Worm (Caenorhabditis elegans): ENCODE results near the gene T03F6.6.
A peak's percentile ranks its signal among the peaks of the same experiment; 100 is the strongest.

T03F6.6 gene

DNA sequence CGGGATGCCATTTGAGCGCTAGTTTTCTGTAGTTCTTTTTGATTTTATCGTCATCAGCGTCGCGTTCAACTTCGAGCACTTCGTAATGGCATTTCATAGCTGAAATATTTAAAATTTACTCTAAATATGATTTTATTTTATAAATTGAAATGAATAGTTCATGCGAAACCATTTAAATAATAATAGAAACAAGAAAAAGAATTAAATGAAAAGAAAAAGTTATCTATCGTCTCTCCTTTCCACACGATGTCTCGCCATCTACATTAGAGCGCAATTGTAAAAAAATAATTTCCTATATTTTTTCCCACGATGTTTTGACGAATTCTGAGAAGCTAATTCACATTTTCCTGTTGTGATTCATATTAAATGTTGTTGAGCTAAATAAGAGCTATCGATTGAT, 13.1 kb upstream of the T03F6.6 start, which contains the start of gene dnj-17:
Gene dnj-17, minus strand, starts transcription at position 101 of the 400 bp plus-strand sequence.
- TF ChIP-seq W03F9.2 (tag; optimal IDR thresholded peaks at IDR 0.05), result no peak
- TF ChIP-seq dao-5 (tag; optimal IDR thresholded peaks at IDR 0.05), result no peak
- no peak for TF ChIP-seq him-1 (tag; optimal IDR thresholded peaks at IDR 0.05)

DNA sequence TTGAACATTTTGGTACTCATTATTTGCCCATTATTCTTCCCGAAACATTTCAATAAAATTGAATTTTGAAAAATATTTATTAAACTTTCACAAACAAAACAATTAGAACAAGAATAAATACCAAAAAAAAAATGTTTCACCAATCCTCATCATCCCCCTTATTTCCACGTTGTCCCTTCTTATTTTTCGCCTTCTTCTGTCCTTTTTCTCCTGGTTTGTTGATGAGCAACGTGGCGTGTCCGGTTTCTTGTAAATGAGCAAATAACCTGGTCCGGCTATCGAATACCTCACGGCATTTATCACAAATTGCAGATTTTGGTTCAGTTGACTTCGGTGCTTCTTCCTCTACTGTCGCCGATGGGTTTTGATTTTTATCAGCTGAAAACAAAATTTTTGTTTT, 10.7 kb upstream of the T03F6.6 start:
- TF ChIP-seq him-1 (tag; optimal IDR thresholded peaks at IDR 0.05), result no peak
- TF ChIP-seq dao-5 (tag; optimal IDR thresholded peaks at IDR 0.05), result no peak
- TF ChIP-seq W03F9.2 (tag; optimal IDR thresholded peaks at IDR 0.05), result no peak

DNA sequence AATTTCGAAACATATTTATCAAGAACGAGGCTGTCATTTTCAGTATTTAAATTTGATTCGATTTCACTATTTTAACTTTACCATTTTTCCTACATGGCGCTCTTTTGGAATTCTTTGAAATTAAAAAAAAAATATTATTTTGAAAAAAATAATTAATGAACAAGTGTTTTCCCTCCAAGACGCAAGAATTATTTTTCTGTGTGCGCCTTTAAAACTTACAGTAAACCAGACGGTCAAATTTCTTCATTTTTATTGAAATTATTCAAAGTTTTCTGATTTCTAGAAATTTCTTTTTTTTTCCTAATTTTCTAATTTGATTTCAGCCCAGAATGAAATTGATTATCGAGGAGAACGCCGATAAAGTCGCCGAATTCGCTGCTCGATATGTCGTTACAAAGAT, 9.0 kb upstream of the T03F6.6 start, which contains the start of gene T03F6.3:
Gene T03F6.3, plus strand, starts transcription at position 318 of the 400 bp plus-strand sequence.
- no peak for TF ChIP-seq dao-5 (tag; optimal IDR thresholded peaks at IDR 0.05)
- TF ChIP-seq him-1 (tag; optimal IDR thresholded peaks at IDR 0.05), result no peak
- TF ChIP-seq W03F9.2 (tag; optimal IDR thresholded peaks at IDR 0.05), result no peak

DNA sequence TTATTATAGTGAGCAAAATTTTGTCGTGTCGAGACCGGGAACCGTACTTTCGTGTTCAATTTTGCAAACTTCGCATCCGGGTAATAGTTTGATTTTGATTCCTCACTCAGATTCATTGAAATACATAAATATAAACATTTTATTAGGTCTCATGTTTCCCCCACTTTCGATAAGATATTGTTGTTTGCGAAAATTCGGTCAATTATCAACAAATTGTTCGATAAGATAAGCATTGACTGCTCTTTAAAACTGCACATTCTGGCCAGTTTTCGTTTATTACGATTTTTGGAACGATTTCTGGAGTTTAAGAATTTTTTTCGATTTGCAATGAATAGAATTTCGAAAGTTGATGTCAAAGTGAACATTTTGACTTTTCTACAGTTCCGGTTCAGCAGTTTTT, 8.5 kb upstream of the T03F6.6 start:
- TF ChIP-seq dao-5 (tag; optimal IDR thresholded peaks at IDR 0.05) (no peak), W03F9.2 (tag; optimal IDR thresholded peaks at IDR 0.05) (no peak), him-1 (tag; optimal IDR thresholded peaks at IDR 0.05) (no peak)

DNA sequence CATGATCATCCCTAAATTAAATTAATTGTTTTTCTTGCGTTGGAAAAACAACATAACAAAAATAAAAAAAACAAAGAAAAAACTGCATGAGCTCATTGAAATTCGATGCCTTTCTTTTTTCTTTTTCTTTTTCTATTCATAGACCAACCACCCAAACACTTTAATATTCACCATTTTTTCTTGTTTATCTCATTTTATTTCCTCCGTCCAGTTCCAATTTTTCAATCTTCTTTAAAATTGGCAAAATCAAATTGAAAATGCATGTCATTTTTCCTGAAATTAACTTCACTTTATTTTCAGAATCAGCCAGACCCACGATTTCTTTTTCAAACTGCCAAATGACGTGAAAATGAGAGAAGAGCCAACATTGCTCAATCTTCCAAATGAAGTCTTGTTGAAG, 5.8 kb upstream of the T03F6.6 start, which contains the start of gene T03F6.4:
Gene T03F6.4, plus strand, starts transcription at position 301 of the 400 bp plus-strand sequence.
- no peak for TF ChIP-seq dao-5 (tag; optimal IDR thresholded peaks at IDR 0.05)
- TF ChIP-seq him-1 (tag; optimal IDR thresholded peaks at IDR 0.05), result no peak
- no peak for TF ChIP-seq W03F9.2 (tag; optimal IDR thresholded peaks at IDR 0.05)

DNA sequence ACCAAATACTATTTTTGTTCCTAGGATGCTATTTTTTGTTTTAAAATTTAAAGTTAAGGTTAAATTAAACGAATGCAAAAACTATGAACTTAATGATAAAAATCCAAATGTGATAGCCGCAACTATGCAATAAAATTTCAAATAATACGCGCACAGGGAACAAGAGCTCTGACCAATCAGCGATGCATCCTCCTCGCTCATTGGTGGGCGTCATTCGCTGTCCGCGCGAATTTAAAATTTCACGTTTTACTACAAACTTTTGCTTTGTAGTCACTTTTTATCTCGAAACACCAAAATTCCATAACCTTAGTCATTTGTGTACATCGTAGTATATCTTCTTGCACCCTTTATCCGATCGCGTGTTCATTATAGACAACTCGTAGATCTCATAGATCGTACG, 3.1 kb upstream of the T03F6.6 start:
- TF ChIP-seq him-1 (tag; optimal IDR thresholded peaks at IDR 0.05), result no peak
- TF ChIP-seq dao-5 (tag; optimal IDR thresholded peaks at IDR 0.05), result no peak
- no peak for TF ChIP-seq W03F9.2 (tag; optimal IDR thresholded peaks at IDR 0.05)

DNA sequence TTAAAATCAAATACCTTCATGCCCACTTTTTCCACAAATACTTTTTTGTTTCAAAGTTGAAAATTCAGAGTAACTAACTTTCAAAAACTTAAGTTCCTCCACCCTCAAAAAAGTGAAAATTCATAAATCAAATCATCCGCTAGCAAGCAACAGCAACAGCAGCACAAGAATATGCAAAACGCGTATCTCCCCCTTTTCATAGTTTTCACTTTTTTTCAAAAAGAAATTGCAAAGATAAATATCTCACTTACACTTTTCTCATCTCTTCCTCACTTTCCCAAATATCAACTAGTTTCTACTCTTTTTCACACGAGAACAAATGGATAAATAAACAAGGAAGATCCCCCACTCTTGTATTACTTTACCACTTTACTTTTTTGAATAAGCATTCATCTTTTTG, 1.6 kb upstream of the T03F6.6 start:
- TF ChIP-seq him-1 (tag; optimal IDR thresholded peaks at IDR 0.05), result no peak

DNA sequence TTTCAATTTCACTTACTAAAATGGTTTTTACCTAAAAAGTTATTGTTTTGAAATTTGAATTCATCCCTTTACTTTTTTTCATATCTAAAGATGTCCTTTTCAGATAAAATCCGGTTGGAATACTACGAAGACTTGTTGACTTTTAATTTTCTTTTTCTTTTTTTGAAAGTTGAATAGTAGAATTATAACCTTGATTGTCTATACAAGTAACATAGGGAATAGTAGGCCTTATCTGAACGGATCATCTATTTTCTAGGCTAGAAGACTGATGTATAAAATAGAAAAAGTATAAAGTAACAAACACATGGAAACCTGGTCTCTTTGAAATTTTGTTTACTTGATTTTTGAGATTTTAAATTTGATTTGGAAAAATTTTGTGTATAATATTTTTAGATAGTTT, 785 bp upstream of the T03F6.6 start:
- TF ChIP-seq dao-5 (tag; optimal IDR thresholded peaks at IDR 0.05) (no peak), him-1 (tag; optimal IDR thresholded peaks at IDR 0.05) (no peak), W03F9.2 (tag; optimal IDR thresholded peaks at IDR 0.05) (no peak)

DNA sequence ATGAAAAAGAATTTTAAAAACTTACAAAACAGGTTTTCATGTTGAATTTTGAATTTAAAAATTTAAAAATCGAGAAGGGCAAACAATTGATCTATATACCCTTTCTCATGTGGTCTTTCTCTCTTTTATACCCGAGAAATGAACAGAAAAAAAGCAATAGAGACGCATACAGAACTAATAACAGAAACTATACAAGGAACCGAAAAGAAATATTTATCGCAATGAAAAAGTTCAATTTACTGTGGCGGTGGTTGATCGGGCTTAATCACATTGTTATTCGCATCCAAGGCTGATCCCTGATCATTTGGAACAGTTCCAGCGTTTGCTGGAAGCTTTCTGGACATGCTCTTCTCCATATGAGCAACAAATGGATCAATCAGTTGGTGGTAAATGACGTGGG, 1.9 kb downstream of the T03F6.6 start, which contains the start of gene T03F6.10:
Gene T03F6.10, minus strand, starts transcription at position 101 of the 400 bp plus-strand sequence.
- TF ChIP-seq W03F9.2 (tag; optimal IDR thresholded peaks at IDR 0.05) (no peak), dao-5 (tag; optimal IDR thresholded peaks at IDR 0.05) (no peak), him-1 (tag; optimal IDR thresholded peaks at IDR 0.05) (no peak)

DNA sequence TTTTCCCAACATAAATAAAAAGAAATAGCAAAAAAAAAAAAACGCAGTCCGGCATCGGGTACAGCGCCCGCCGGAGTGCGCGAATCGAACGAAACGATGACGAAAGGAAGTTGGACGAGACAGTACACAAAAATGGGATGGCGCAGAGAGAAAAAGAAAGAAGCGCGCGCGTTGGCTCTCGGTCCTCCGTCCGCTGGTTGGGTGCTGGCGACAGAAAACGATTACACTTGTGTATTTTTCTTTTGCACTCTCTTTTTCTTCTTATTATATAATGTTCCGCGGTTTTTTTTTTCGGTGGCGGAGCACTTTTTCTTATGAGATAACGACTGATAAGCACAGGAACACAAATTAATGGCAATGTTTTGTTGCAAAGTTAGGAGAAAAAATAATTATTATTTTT, 2.8 kb downstream of the T03F6.6 start:
- TF ChIP-seq dao-5 (tag; optimal IDR thresholded peaks at IDR 0.05) (no peak), him-1 (tag; optimal IDR thresholded peaks at IDR 0.05) (no peak), W03F9.2 (tag; optimal IDR thresholded peaks at IDR 0.05) (peak; percentile 20)

DNA sequence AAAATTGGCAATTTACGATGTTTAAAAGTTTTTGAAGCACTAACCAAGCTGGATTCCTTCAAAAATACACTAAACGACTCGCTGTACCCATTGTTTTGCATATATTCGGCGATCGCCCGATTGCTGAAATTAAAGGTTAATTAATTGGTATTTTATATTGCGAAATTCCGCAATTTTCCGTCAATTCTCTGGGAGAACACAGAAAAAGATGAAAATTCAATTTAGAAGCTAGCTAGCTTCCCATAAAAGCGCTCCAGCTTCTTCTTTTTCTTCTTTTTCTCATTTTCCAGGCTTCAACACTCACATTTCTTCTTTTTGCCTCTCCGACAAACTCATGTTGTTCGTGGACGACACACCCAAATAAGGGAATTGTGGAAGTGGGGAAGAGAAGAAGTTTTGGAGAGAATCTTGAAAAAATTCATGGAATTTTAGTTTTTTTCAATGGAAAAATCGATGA, 3.8 kb downstream of the T03F6.6 start, which contains the start of gene lis-1:
Gene lis-1, minus strand, starts transcription at position 407 of the 457 bp plus-strand sequence.
- TF ChIP-seq dao-5 (tag; optimal IDR thresholded peaks at IDR 0.05), result no peak
- TF ChIP-seq him-1 (tag; optimal IDR thresholded peaks at IDR 0.05), result no peak
- TF ChIP-seq W03F9.2 (tag; optimal IDR thresholded peaks at IDR 0.05), result no peak

DNA sequence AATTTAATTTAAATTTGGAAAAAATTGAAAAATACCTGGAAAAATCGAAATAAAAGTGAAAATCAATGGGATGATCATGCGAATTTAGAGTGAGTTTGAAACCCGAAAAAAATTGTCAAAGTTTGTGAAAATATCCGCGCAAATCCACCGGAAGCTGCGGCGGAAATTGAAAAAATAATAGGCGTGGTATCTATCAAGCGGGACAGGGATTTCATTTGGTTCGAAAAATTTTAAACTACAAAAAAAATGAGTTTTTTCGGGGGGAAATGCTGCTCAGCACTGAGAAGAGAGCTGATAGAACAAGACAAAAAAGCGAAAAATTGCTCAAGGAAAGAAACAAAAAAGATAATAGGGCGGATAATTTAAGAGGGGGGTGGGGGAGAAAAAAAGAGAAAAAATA, 9.1 kb downstream of the T03F6.6 start, which contains the start of gene T03F6.9:
Gene T03F6.9, minus strand, starts transcription at position 101 of the 400 bp plus-strand sequence.
- TF ChIP-seq W03F9.2 (tag; optimal IDR thresholded peaks at IDR 0.05) (no peak), him-1 (tag; optimal IDR thresholded peaks at IDR 0.05) (no peak), dao-5 (tag; optimal IDR thresholded peaks at IDR 0.05) (no peak)

DNA sequence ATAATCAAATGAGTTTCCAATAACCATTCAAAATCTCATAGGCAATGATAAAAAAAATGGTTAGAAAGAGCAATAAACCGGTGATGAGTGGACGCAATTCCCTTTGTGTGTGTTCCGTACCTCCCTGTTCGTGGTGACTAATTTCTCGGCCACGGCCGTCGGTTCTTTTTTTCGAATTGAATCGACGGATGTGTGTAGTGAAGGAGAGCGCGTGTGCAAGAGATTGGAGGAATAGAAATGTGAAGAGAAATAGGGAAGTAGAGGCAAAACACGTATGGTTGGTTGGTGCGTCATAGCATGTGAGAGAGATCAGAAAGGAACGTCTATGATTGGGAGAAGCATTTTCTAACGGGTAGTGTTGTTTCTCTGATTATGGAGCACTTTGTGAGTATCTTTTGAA, 20.2 kb downstream of the T03F6.6 start:
- TF ChIP-seq him-1 (tag; optimal IDR thresholded peaks at IDR 0.05), result no peak
- TF ChIP-seq W03F9.2 (tag; optimal IDR thresholded peaks at IDR 0.05), result peak; percentile 28

DNA sequence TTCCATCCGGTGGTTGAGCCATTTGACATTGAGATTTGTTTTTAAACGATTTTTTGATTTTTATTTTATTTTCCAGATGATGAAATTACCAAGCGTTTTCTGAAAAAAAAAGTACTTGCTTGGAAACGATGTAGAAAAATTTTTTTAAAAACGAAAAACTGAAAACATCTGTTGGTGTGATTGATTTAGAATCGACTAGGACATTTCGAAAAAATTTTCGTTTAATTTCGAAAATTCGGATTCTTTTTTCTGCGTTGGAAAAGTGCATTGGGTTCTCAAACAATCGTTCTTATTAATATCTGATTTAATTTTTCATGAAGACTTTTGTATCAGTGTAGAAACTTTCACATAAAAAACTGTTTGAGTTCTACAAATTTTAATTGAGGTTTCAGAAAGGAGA, 20.8 kb downstream of the T03F6.6 start, which contains the start of gene F53A2.9:
Gene F53A2.9, minus strand, starts transcription at position 101 of the 400 bp plus-strand sequence.
- no peak for TF ChIP-seq W03F9.2 (tag; optimal IDR thresholded peaks at IDR 0.05)

DNA sequence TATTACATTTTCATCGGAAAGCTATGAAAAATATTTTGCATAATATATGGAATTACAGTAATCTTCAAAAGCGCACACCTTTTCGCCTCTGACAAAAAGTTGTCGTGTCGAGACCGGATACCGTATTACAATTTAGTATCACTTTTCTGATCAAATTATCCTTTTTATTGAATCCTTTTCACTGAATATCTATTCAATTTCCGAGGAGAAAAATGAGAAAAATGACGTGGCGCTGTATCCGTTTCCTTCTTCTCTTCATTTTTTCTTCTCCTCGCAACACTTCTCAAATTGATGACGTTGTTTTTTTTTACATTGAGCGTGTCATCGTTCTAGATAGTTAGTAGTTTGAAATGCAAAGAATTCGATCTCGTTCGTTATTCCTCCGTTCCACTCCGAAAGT, 29.1 kb downstream of the T03F6.6 start:
- TF ChIP-seq W03F9.2 (tag; optimal IDR thresholded peaks at IDR 0.05) (no peak), him-1 (tag; optimal IDR thresholded peaks at IDR 0.05) (no peak), dao-5 (tag; optimal IDR thresholded peaks at IDR 0.05) (no peak)

Measured in whole organism, L4/young adult.